Worm (Caenorhabditis elegans) whole organism, young adult: ENCODE measurements around the gene ZK829.7.

ENCODE experiments used
- B0019.2 ChIP-seq: fragments of 200-800 bp; sonication (Bioruptor generic); conservative IDR thresholded peaks from 2 replicates; pipeline ENCODE4 v1.3.6; 2022; ENCODE audit warnings: missing genetic modification reagents, missing genetic modification characterization, missing compliant biosample characterization
- D2030.7 ChIP-seq: fragments of 200-800 bp; sonication (Bioruptor generic); IDR thresholded peaks from 2 replicates; pipeline ENCODE4 v1.3.6; 2022; ENCODE audit warnings: missing genetic modification reagents, missing genetic modification characterization, missing compliant biosample characterization
- athp-1 ChIP-seq: sonication (generic microtip); optimal IDR thresholded peaks from 2 replicates; lab custom pipeline; 2017; ENCODE audit warnings: mild to moderate bottlenecking, missing genetic modification characterization, missing compliant biosample characterization
- nfya-2 ChIP-seq: fragments of 200-800 bp; sonication (Bioruptor generic); IDR thresholded peaks from 2 replicates; pipeline ENCODE4 v1.3.6; 2022; ENCODE audit warnings: missing genetic modification reagents, missing genetic modification characterization, missing compliant biosample characterization
- pha-4 ChIP-seq: fragments of 150-350 bp; sonication (generic microtip); optimal IDR thresholded peaks from 2 replicates; lab custom pipeline; 2014; ENCODE audit warnings: missing biosample characterization, missing genetic modification reagents, missing genetic modification characterization
- sea-2 ChIP-seq: fragments of 200-800 bp; sonication (Bioruptor generic); IDR thresholded peaks from 2 replicates; pipeline ENCODE4 v1.3.6; 2022; ENCODE audit warnings: missing genetic modification characterization, missing compliant biosample characterization
- snpc-4 ChIP-seq, 5 experiments: fragments of 150-350 bp in 1 of 5; sonication (generic microtip) in 4 of 5; optimal IDR thresholded peaks; 2 replicates each; lab custom pipeline; 2014 to 2018; ENCODE audit warnings: missing genetic modification characterization in 5 of 5, missing biosample characterization in 3 of 5, antibody characterized with exemption in 2 of 5, mild to moderate bottlenecking in 2 of 5, missing compliant biosample characterization in 2 of 5, missing genotype in 2 of 5, moderate library complexity in 2 of 5, missing genetic modification reagents in 1 of 5

DNA sequence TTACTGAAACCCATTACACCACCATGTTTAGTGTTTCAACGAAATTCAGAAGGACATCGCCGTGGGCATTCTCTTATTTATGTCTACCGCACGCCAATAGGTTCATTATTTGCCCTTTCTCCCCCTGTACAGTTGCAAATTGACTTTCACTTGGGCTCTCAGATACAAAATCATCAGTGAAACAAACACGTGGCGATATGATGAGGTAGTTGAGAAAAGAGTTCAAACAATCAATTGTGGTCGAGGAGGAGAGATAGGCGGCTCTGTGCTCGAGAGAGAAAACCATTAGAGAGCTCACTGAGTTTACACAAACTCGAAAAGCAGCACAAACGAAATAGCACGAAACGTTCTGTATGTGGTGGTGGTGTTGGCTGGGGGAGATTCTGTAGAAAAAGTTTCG is 4.3 kb downstream of the ZK829.7 start:
- TF ChIP-seq athp-1 (tag; lab: Kevin White, UChicago) = no peak
- TF ChIP-seq snpc-4 (GFP tag; optimal IDR thresholded peaks at IDR 0.05; lab: Kevin White, UChicago) = no peak
- TF ChIP-seq snpc-4 (tag; optimal IDR thresholded peaks at IDR 0.05; lab: Kevin White, UChicago) = no peak
- no peak for TF ChIP-seq D2030.7 (GFP tag; lab: Robert Waterston, UW)
- no peak for TF ChIP-seq B0019.2 (GFP tag; lab: Robert Waterston, UW)
- TF ChIP-seq pha-4 (tag; lab: Kevin White, UChicago) = no peak
- no peak for TF ChIP-seq sea-2 (GFP tag; lab: Robert Waterston, UW)
- no peak for TF ChIP-seq nfya-2 (GFP tag; lab: Robert Waterston, UW)
